Worm (Caenorhabditis elegans): Measurements from ENCODE around the gene F22E5.9.
"Not testable (repeated sequence)": the region's sequence is repeated elsewhere in the genome, so short reads cannot be mapped to it uniquely, and the experiment has no call there.

The F22E5.9 gene

DNA sequence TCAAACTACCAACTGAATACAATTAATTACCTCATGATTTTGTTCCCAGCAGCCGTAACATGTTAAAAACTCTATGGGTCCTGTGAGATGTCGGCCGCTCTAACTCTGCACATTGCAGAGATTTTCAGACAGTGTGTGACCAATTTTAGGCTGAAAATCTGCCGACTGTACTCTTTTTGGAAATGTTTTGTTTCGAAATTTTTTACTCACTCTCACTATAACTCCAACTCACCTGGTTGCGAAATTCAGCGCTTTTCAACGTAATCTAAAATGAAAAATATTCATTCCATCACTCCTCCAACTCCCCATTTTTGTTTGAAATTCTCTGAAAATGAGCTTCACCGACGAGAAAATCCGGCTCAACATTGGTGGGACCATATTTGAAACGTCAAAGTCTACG lies 11.4 kb downstream of the F22E5.9 start, which contains the start of the genes F22E5.13 and F22E5.6:
TSS of gene F22E5.13 (minus strand) at position 101 of the 400 bp plus-strand sequence.
TSS of gene F22E5.6 (plus strand) at position 297 of the 400 bp plus-strand sequence.
- TF ChIP-seq egl-13 (tag; optimal IDR thresholded peaks at IDR 0.05) (no peak), nhr-19 (GFP tag; conservative IDR thresholded peaks at IDR 0.05) (no peak), ceh-88 (GFP tag; IDR thresholded peaks at IDR 0.05) (no peak), pax-3 (tag; optimal IDR thresholded peaks at IDR 0.05) (no peak), pqm-1 (tag; optimal IDR thresholded peaks at IDR 0.05) (no peak), nhr-71 (tag; optimal IDR thresholded peaks at IDR 0.05) (no peak), fkh-4 (tag; optimal IDR thresholded peaks at IDR 0.05; ENCODE audit: borderline replicate concordance) (no peak), ama-1 (optimal IDR thresholded peaks at IDR 0.05) (no peak), blmp-1 (tag; optimal IDR thresholded peaks at IDR 0.05) (no peak), ces-1 (GFP tag; optimal IDR thresholded peaks at IDR 0.05) (no peak), nhr-90 (tag; optimal IDR thresholded peaks at IDR 0.05; ENCODE audit: poor library complexity) (no peak), fkh-8 (tag; optimal IDR thresholded peaks at IDR 0.05) (no peak), nhr-77 (tag; optimal IDR thresholded peaks at IDR 0.05) (no peak), nhr-47 (tag; optimal IDR thresholded peaks at IDR 0.05) (no peak), C16A3.4 (tag; optimal IDR thresholded peaks at IDR 0.05) (no peak), lin-14 (GFP tag; optimal IDR thresholded peaks at IDR 0.05) (no peak), ztf-11 (tag; optimal IDR thresholded peaks at IDR 0.05) (no peak), C34B4.2 (tag; optimal IDR thresholded peaks at IDR 0.05) (no peak)

DNA sequence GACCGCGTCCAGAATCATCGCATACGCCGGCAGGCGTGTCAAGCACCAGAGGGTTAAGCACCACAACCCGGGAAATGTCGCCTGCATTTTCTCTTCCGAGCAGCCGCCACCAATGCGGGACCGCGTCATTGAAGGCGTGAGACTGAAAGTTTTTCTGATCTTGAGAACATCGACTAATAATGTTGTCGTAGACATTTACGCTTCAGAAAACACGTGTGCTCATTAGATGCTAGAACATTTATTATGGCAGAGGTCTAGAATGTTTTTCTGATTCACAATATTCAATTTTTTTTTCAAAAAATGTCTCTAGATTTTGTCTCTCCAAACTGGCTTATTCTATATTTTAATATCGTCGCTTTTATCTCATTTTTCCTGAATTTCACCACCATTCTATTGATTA lies 18.4 kb downstream of the F22E5.9 start, which contains the start of gene sri-47:
TSS of gene sri-47 (plus strand) at position 301 of the 400 bp plus-strand sequence.
- TF ChIP-seq nhr-20 (tag; optimal IDR thresholded peaks at IDR 0.05) (no peak), C34B4.2 (tag; optimal IDR thresholded peaks at IDR 0.05) (no peak), ceh-63 (GFP tag; optimal IDR thresholded peaks at IDR 0.05) (no peak), grh-1 (GFP tag; IDR thresholded peaks at IDR 0.05) (no peak), ama-1 (optimal IDR thresholded peaks at IDR 0.05) (no peak), pqm-1 (tag; optimal IDR thresholded peaks at IDR 0.05) (no peak), ceh-90 (tag; optimal IDR thresholded peaks at IDR 0.05) (no peak), efl-3 (GFP tag; optimal IDR thresholded peaks at IDR 0.05) (no peak), elt-2 (tag; optimal IDR thresholded peaks at IDR 0.05) (no peak), C16A3.4 (tag; optimal IDR thresholded peaks at IDR 0.05) (no peak), rnt-1 (tag; optimal IDR thresholded peaks at IDR 0.05) (no peak), ceh-8 (GFP tag; optimal IDR thresholded peaks at IDR 0.05) (no peak)

DNA sequence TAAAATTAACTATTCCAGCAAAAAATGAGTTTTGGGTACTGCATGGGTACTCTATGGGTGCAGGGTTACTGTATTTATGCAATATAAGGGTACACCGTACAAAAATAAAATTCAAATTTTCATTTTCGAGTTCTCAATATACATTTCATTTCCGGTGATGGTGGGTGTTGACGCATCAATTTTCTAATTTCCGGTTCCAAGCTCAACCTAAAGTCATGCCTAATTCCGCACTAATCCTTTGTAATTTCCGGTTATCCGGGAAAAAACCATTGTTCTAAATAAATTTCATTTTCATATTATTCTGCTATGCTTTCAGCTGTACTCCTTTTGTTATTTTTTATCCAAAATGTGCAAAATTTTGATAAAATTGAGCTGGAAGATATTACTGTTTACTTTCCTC lies 21.2 kb downstream of the F22E5.9 start, which contains the start of gene gcy-21:
TSS of gene gcy-21 (plus strand) at position 301 of the 400 bp plus-strand sequence.
- no peak for TF ChIP-seq nhr-76 (tag; optimal IDR thresholded peaks at IDR 0.05)
- TF ChIP-seq fkh-8 (tag; optimal IDR thresholded peaks at IDR 0.05): peak; percentile 7
- no peak for TF ChIP-seq hlh-4 (tag; optimal IDR thresholded peaks at IDR 0.05)
- TF ChIP-seq efl-1 (optimal IDR thresholded peaks at IDR 0.05): no peak
- peak in 1 of 2 experiments; percentile 13 for TF ChIP-seq efl-1 (GFP tag; optimal IDR thresholded peaks at IDR 0.05 in 1 of 2)

DNA sequence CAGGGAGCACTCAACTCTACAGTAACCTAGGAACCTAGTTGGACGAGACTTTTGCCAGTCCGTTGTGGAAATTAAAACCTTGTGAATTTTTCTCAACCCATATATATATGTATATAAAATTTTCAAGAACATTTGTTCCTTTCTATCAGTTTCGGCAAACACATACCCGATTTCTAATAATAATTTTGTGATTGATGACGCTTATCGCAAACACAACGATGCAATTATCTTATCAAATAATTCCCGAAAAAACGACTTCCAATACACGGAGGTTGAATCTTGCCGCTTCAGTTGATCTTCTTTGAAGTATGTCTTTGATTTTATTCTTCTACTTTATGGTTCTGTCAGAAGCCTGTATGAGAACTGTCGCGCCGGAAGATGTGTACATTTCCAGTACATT lies 26.9 kb downstream of the F22E5.9 start, which contains the start of gene F22E5.2:
TSS of gene F22E5.2 (plus strand) at position 301 of the 400 bp plus-strand sequence.
- TF ChIP-seq dsc-1, skn-1, pqm-1 (tag; optimal IDR thresholded peaks at IDR 0.05): not testable (repeated sequence)

DNA sequence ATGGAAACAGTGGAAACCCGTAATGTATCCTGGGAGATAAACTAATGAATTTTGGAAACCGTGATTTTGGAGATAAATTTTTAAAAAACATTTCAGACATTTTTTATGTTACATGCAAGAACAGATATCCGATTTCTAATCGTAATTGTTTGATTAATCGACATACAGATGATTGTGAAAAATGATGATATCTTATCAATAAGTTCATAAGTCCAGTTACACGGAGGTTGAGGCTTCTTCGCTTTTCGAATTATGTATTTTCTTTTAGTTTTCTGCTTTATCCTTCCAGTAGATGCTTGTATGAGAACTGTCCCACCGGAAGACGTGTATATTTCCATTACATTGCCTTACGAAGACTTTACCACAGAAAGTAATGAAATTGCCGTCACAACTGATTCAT lies 27.4 kb downstream of the F22E5.9 start, which contains the start of gene F22E5.22:
TSS of gene F22E5.22 (plus strand) at position 301 of the 400 bp plus-strand sequence.
- TF ChIP-seq grh-1 (GFP tag; IDR thresholded peaks at IDR 0.05) (no peak), elt-3 (tag; optimal IDR thresholded peaks at IDR 0.05) (no peak), unc-62 (GFP tag; optimal IDR thresholded peaks at IDR 0.05) (no peak), swsn-7 (tag; optimal IDR thresholded peaks at IDR 0.05) (no peak), unc-130 (tag; optimal IDR thresholded peaks at IDR 0.05) (no peak), lin-14 (GFP tag; optimal IDR thresholded peaks at IDR 0.05) (no peak), ets-5 (GFP tag; IDR thresholded peaks at IDR 0.05) (no peak), F16B12.6 (tag; optimal IDR thresholded peaks at IDR 0.05) (no peak), ztf-4 (tag; optimal IDR thresholded peaks at IDR 0.05) (no peak), alr-1 (tag; optimal IDR thresholded peaks at IDR 0.05; ENCODE audit: borderline replicate concordance) (no peak), nhr-20 (tag; optimal IDR thresholded peaks at IDR 0.05) (no peak), nhr-19 (GFP tag; conservative IDR thresholded peaks at IDR 0.05) (no peak)

Measured in whole organism, L1 larva.